Fruit fly (Drosophila melanogaster) Kc167 (cell line): Measurements from ENCODE around the gene NijA.

Experiments used
- Myc ChIP-seq: fragments of >200 bp; optimal IDR thresholded peaks from 2 replicates; lab custom pipeline; 2017; ENCODE audit warnings: missing external identifiers
- Sin3A ChIP-seq: fragments of >200 bp; optimal IDR thresholded peaks from 2 replicates; lab custom pipeline; 2018; ENCODE audit warnings: missing external identifiers
- h ChIP-seq: fragments of >200 bp; optimal IDR thresholded peaks from 3 replicates; lab custom pipeline; 2018; ENCODE audit warnings: missing external identifiers
- insv ChIP-seq: fragments of >200 bp; optimal IDR thresholded peaks from 3 replicates; lab custom pipeline; 2018; ENCODE audit warnings: missing external identifiers
- psq ChIP-seq: fragments of >200 bp; optimal IDR thresholded peaks from 2 replicates; lab custom pipeline; 2017; ENCODE audit warnings: missing external identifiers
- ttk ChIP-seq: sonication (Bioruptor generic); optimal IDR thresholded peaks from 2 replicates; lab custom pipeline; 2017; ENCODE audit warnings: missing external identifiers

The NijA gene

dm6 chr3L:10658362-10659127 is 38.1 kb downstream of the NijA start:
- no peak for TF ChIP-seq ttk
- TF ChIP-seq Myc = no peak
- TF ChIP-seq h (lab: Kevin White, UChicago) = no peak
- no peak for TF ChIP-seq Sin3A (lab: Kevin White, UChicago)
- TF ChIP-seq insv (lab: Kevin White, UChicago) = no peak
- no peak for TF ChIP-seq psq

DNA sequence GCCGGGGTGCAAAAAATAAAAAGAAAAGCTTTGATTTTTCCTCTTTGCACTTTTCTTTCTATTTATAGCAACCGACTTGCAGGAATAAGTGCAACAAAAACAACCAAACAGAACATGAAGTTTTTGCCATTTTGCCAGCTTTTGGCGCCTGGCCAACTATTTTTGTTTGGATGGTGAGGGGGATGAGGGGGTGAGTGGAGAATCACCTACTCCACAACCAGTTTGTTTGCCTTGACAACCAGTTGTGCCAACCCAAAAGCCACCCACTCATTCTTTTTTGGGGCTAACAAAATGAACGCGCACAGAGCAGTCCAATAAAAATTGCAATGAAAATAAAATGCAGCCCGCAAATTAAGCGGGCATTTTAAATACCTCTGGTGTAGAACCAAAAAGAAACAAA is 39.4 kb downstream of the NijA start:
- TF ChIP-seq h (lab: Kevin White, UChicago) = no peak
- TF ChIP-seq Myc = no peak
- no peak for TF ChIP-seq Sin3A (lab: Kevin White, UChicago)
- no peak for TF ChIP-seq ttk
- no peak for TF ChIP-seq insv (lab: Kevin White, UChicago)
- TF ChIP-seq psq = no peak

dm6 chr3L:10656451-10657198 is 40.1 kb downstream of the NijA start:
- TF ChIP-seq insv (lab: Kevin White, UChicago) (no peak), ttk (no peak), Myc (no peak), psq (no peak), h (lab: Kevin White, UChicago) (no peak), Sin3A (lab: Kevin White, UChicago) (no peak)

DNA sequence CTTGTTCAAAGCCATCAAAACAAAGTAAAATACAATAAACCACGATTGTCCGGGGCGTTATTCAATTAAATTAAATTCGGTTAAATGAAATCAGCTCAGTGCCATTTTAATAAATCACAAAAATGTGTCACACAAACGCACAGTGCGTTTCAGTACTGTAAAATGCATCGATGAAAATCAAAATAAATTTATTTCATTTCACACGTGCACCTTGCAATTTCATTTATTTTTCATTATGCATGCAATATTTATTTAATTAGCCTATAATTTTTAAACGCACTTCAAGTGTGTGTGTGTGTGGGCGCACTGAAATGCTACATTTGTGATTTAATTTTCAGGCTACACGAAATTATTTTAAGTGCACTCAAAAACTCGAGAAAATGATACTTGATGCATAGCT is 42.2 kb downstream of the NijA start:
- TF ChIP-seq insv (lab: Kevin White, UChicago) (no peak), Sin3A (lab: Kevin White, UChicago) (no peak), Myc (no peak), ttk (no peak), psq (no peak), h (lab: Kevin White, UChicago) (no peak)

dm6 chr3L:10652487-10652886 is 44.2 kb downstream of the NijA start:
- no peak for TF ChIP-seq ttk
- no peak for TF ChIP-seq h (lab: Kevin White, UChicago)
- no peak for TF ChIP-seq insv (lab: Kevin White, UChicago)
- no peak for TF ChIP-seq psq
- no peak for TF ChIP-seq Myc
- no peak for TF ChIP-seq Sin3A (lab: Kevin White, UChicago)

DNA sequence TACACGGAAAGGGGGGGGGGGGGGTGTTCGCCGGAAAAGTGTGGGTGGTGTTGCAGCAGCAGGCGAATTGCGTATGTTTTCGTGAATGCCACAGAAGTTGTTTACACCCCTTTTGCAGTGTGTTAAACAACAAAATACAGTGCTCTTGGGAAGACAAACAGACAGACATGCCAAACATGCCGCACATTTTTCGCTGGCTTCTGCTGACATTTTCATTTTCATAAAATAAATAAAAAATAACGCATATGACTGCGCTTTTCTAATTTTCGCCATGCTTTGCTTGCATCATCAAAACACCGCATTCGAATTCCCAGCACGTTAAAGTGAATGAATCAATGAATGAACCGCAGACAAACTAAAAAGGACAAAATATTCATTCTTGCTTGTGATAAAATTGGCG is 45.4 kb downstream of the NijA start:
- TF ChIP-seq Sin3A (lab: Kevin White, UChicago) (no peak), insv (lab: Kevin White, UChicago) (no peak), Myc (no peak), ttk (no peak), psq (no peak), h (lab: Kevin White, UChicago) (no peak)

DNA sequence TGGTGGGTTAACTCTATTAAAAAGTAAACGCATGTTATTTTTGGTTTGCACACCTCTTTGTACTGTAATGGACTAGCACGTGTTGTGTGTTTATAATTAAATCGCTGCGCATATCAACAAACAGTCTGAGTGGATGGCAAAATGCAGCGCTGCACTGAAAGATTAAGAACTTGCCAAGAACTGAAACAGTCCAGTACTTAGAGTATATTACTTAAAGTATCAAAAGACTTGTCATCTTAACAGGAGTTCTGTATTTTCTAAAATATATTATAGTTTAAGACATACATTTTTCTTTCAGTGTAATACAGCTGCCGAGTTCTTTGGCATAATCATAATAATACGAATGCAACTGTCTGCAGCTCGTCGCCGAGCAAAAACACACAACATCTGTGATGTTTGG is 48.2 kb downstream of the NijA start:
- TF ChIP-seq Sin3A (lab: Kevin White, UChicago) (no peak), ttk (no peak), psq (no peak), Myc (no peak), h (lab: Kevin White, UChicago) (no peak), insv (lab: Kevin White, UChicago) (no peak)

- TF ChIP-seq Myc (no peak), Sin3A (lab: Kevin White, UChicago) (no peak), psq (no peak), insv (lab: Kevin White, UChicago) (no peak), h (lab: Kevin White, UChicago) (no peak), ttk (no peak)
Measured at dm6 chr3L:10647158-10647557, 49.5 kb downstream of the NijA start.

DNA sequence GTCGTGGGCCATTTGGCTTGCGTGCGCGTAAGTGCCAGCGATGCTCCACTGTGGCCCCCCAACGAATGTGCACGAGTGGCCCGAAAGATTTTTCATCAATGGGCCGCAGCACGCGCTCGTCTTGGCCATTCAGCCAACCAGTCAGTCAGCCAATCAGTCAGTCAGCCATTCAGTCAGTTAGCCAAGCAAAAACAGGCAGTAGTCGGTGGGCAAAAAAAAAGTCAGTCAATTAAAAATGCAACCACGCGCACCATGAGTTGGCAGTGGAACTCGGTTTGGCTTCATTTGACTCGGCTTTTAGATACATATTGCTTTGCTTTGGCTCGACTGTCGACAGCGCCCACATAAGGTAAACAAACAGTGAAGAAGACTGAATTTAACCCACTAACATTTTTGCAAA is 50.7 kb downstream of the NijA start:
- TF ChIP-seq Myc (no peak), ttk (no peak), h (lab: Kevin White, UChicago) (no peak), insv (lab: Kevin White, UChicago) (no peak), psq (no peak), Sin3A (lab: Kevin White, UChicago) (no peak)
